Worm (Caenorhabditis elegans): ENCODE measurements around the gene F13B9.2.

DNA sequence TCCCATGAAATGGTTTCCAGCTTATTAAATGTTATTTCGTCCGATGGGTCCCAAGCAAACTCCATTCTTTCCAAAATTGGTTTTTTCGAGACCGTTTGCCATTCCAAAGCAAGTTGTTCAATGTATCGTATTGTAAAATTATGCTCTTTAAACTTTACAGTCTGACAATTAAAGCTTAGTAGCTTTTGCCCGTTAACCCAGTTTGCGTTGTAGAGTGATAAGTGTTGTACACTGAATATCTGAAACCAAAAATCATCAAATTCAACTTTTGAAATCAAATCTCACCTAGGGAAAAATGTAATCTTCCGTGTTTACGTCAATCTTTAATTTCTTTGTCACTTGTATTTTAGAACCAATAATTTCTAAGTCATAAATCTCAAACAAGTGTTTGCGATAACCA lies 11.8 kb downstream of the F13B9.2 start:
- TF ChIP-seq lin-39 (tag; optimal IDR thresholded peaks at IDR 0.05) = no peak
- no peak for TF ChIP-seq nhr-11 (tag; optimal IDR thresholded peaks at IDR 0.05)
- TF ChIP-seq R02D3.7 (tag; optimal IDR thresholded peaks at IDR 0.05) = no peak
- no peak for TF ChIP-seq lin-13 (GFP tag; optimal IDR thresholded peaks at IDR 0.05)
- TF ChIP-seq Y55F3AM.14 (GFP tag; optimal IDR thresholded peaks at IDR 0.05) = no peak
